Fruit fly (Drosophila melanogaster) whole organism, embryonic: ENCODE results near the gene CG5665.

Experiments used
- B-H2 ChIP-seq: fragments of 200-800 bp; sonication (Bioruptor generic); optimal IDR thresholded peaks from 2 replicates; lab custom pipeline; 2018; ENCODE audit warnings: missing biosample characterization, mild to moderate bottlenecking, missing genetic modification characterization
- Bdp1 ChIP-seq: fragments of 200-800 bp; sonication (Bioruptor generic); optimal IDR thresholded peaks from 3 replicates; lab custom pipeline; 2016; ENCODE audit warnings: missing biosample characterization, missing genetic modification characterization
- CG10321 ChIP-seq: fragments of 200-800 bp; sonication (Bioruptor generic); IDR thresholded peaks from 2 replicates; pipeline ENCODE4 v1.3.6; 2022; ENCODE audit warnings: missing biosample characterization, missing genetic modification characterization
- CG10654 ChIP-seq: fragments of 200-800 bp; sonication (Bioruptor generic); optimal IDR thresholded peaks from 2 replicates; lab custom pipeline; 2016; ENCODE audit warnings: missing biosample characterization, missing genetic modification characterization
- CG12155 ChIP-seq: fragments of 200-800 bp; sonication (Bioruptor generic); optimal IDR thresholded peaks from 3 replicates; lab custom pipeline; 2016; ENCODE audit warnings: missing biosample characterization, missing genetic modification characterization
- CG12236 ChIP-seq: fragments of 200-800 bp; sonication (Bioruptor generic); optimal IDR thresholded peaks from 2 replicates; lab custom pipeline; 2016; ENCODE audit warnings: missing biosample characterization, missing genetic modification characterization
- CG12744 ChIP-seq: fragments of 200-800 bp; sonication (Bioruptor generic); optimal IDR thresholded peaks from 2 replicates; lab custom pipeline; 2016; ENCODE audit warnings: missing biosample characterization, missing genetic modification characterization
- CG13296 ChIP-seq: fragments of 200-800 bp; sonication (Bioruptor generic); optimal IDR thresholded peaks from 3 replicates; lab custom pipeline; 2018; ENCODE audit warnings: missing biosample characterization, mild to moderate bottlenecking, missing genetic modification characterization
- CG13624 ChIP-seq: fragments of 200-800 bp; sonication (Bioruptor generic); optimal IDR thresholded peaks from 2 replicates; lab custom pipeline; 2016; ENCODE audit warnings: missing biosample characterization, missing genetic modification characterization
- CG15479 ChIP-seq: fragments of 200-800 bp; sonication (Bioruptor generic); optimal IDR thresholded peaks from 3 replicates; lab custom pipeline; 2019; ENCODE audit warnings: missing biosample characterization, mild to moderate bottlenecking, missing genetic modification characterization, moderate library complexity
- CG17912 ChIP-seq: fragments of 200-800 bp; sonication (Bioruptor generic); optimal IDR thresholded peaks from 2 replicates; lab custom pipeline; 2018; ENCODE audit warnings: missing biosample characterization, mild to moderate bottlenecking, missing genetic modification characterization
- CG18599 ChIP-seq: fragments of 200-800 bp; sonication (Bioruptor generic); optimal IDR thresholded peaks from 3 replicates; lab custom pipeline; 2017; ENCODE audit warnings: missing biosample characterization, missing genetic modification characterization, mild to moderate bottlenecking, moderate library complexity, missing genetic modification reagents
- CG2875 ChIP-seq: fragments of 200-800 bp; sonication (Bioruptor generic); optimal IDR thresholded peaks from 2 replicates; lab custom pipeline; 2017; ENCODE audit warnings: missing biosample characterization, mild to moderate bottlenecking, missing genetic modification characterization, missing genetic modification reagents
- CG3847 ChIP-seq: fragments of 200-800 bp; sonication (Bioruptor generic); IDR thresholded peaks from 2 replicates; pipeline ENCODE4 v1.3.6; 2022; ENCODE audit warnings: missing biosample characterization, missing genetic modification characterization
- CG42726 ChIP-seq: fragments of 200-800 bp; sonication (Bioruptor generic); IDR thresholded peaks from 2 replicates; pipeline ENCODE4 v1.3.6; 2022; ENCODE audit warnings: missing biosample characterization, missing genetic modification characterization; ENCODE audit not compliant: partially characterized antibody
- CG4424 ChIP-seq: fragments of 200-800 bp; sonication (Bioruptor generic); optimal IDR thresholded peaks from 3 replicates; lab custom pipeline; 2016; ENCODE audit warnings: missing biosample characterization, missing genetic modification characterization
- CG4617 ChIP-seq: fragments of 200-800 bp; sonication (Bioruptor generic); optimal IDR thresholded peaks from 3 replicates; lab custom pipeline; 2016; ENCODE audit warnings: missing biosample characterization, missing genetic modification characterization, borderline replicate concordance
- CG8944 ChIP-seq: fragments of 200-800 bp; sonication (Bioruptor generic); optimal IDR thresholded peaks from 3 replicates; lab custom pipeline; 2016; ENCODE audit warnings: missing biosample characterization, missing genetic modification characterization
- Camta ChIP-seq: fragments of 200-800 bp; sonication (Bioruptor generic); optimal IDR thresholded peaks from 2 replicates; lab custom pipeline; 2016; ENCODE audit warnings: missing biosample characterization, missing genetic modification characterization
- CkIIα-i1 ChIP-seq: fragments of 200-800 bp; sonication (Bioruptor generic); IDR thresholded peaks from 2 replicates; pipeline ENCODE4 v1.3.6; 2022; ENCODE audit warnings: missing biosample characterization, missing genetic modification characterization
- D ChIP-seq, 2 experiments: fragments of 200-800 bp in 1 of 2; fragments of >200 bp in 1 of 2; sonication (Bioruptor generic) in 1 of 2; optimal IDR thresholded peaks; 2 replicates in 1 of 2; 3 replicates in 1 of 2; lab custom pipeline; 2017; ENCODE audit warnings: mild to moderate bottlenecking in 1 of 2, missing biosample characterization in 1 of 2, missing genetic modification characterization in 1 of 2, missing genetic modification reagents in 1 of 2
- D19A ChIP-seq: fragments of 200-800 bp; optimal IDR thresholded peaks from 3 replicates; lab custom pipeline; 2019; ENCODE audit warnings: missing biosample characterization, mild to moderate bottlenecking, missing genetic modification characterization, moderate library complexity
- D19B ChIP-seq: fragments of 200-800 bp; sonication (Bioruptor generic); optimal IDR thresholded peaks from 2 replicates; lab custom pipeline; 2017; ENCODE audit warnings: missing biosample characterization, mild to moderate bottlenecking, missing genetic modification characterization
- E2f1 ChIP-seq: fragments of 200-800 bp; sonication (Bioruptor generic); IDR thresholded peaks from 2 replicates; pipeline ENCODE4 v1.3.6; 2022; ENCODE audit warnings: missing biosample characterization, missing genetic modification characterization
- HLH4C ChIP-seq: fragments of 200-800 bp; sonication (Bioruptor generic); IDR thresholded peaks from 3 replicates; pipeline ENCODE4 v1.3.6; 2022; ENCODE audit warnings: missing biosample characterization, missing genetic modification characterization; ENCODE audit not compliant: partially characterized antibody
- Hr39 ChIP-seq: fragments of >200 bp; optimal IDR thresholded peaks from 2 replicates; lab custom pipeline; 2017
- Jarid2 ChIP-seq: fragments of 200-800 bp; sonication (Bioruptor generic); optimal IDR thresholded peaks from 3 replicates; lab custom pipeline; 2017; ENCODE audit warnings: mild to moderate bottlenecking, missing biosample characterization, missing genetic modification reagents, missing genetic modification characterization
- MBD-R2 ChIP-seq: fragments of 200-800 bp; sonication (Bioruptor generic); IDR thresholded peaks from 2 replicates; pipeline ENCODE4 v1.3.6; 2022; ENCODE audit warnings: missing biosample characterization, missing genetic modification characterization
- Meics ChIP-seq: fragments of 200-800 bp; sonication (Bioruptor generic); optimal IDR thresholded peaks from 2 replicates; lab custom pipeline; 2017; ENCODE audit warnings: missing biosample characterization, mild to moderate bottlenecking, missing genetic modification characterization
- Ptx1 ChIP-seq: fragments of 200-800 bp; sonication (Bioruptor generic); IDR thresholded peaks from 2 replicates; pipeline ENCODE4 v1.3.6; 2022; ENCODE audit warnings: missing biosample characterization, missing genetic modification characterization
- Sox102F ChIP-seq: fragments of 200-800 bp; sonication (Bioruptor generic); optimal IDR thresholded peaks from 2 replicates; lab custom pipeline; 2018; ENCODE audit warnings: missing biosample characterization, mild to moderate bottlenecking, missing genetic modification characterization, moderate library complexity
- Spps ChIP-seq: fragments of 200-800 bp; sonication (Bioruptor generic); optimal IDR thresholded peaks from 2 replicates; lab custom pipeline; 2018; ENCODE audit warnings: missing biosample characterization, mild to moderate bottlenecking, missing genetic modification characterization
- ara ChIP-seq: fragments of 200-800 bp; sonication (Bioruptor generic); IDR thresholded peaks from 2 replicates; pipeline ENCODE4 v1.3.6; 2022; ENCODE audit warnings: missing biosample characterization, missing genetic modification characterization
- ase ChIP-seq: fragments of 200-800 bp; sonication (Bioruptor generic); IDR thresholded peaks from 3 replicates; pipeline ENCODE4 v1.3.6; 2022; ENCODE audit warnings: missing biosample characterization, missing genetic modification characterization
- cg ChIP-seq: fragments of 200-800 bp; sonication (Bioruptor generic); optimal IDR thresholded peaks from 3 replicates; lab custom pipeline; 2019; ENCODE audit warnings: missing biosample characterization, mild to moderate bottlenecking, missing genetic modification characterization, moderate library complexity
- gce ChIP-seq: fragments of 200-800 bp; sonication (Bioruptor generic); IDR thresholded peaks from 3 replicates; pipeline ENCODE4 v1.3.6; 2022; ENCODE audit warnings: missing biosample characterization, missing genetic modification characterization
- hbn ChIP-seq: fragments of 200-800 bp; sonication (Bioruptor generic); IDR thresholded peaks from 2 replicates; pipeline ENCODE4 v1.3.6; 2022; ENCODE audit warnings: missing biosample characterization, missing genetic modification characterization; ENCODE audit not compliant: partially characterized antibody
- her ChIP-seq: fragments of 200-800 bp; sonication (Bioruptor generic); optimal IDR thresholded peaks from 2 replicates; lab custom pipeline; 2016; ENCODE audit warnings: missing biosample characterization, missing genetic modification characterization
- klu ChIP-seq: fragments of 200-800 bp; sonication (Bioruptor generic); IDR thresholded peaks from 2 replicates; pipeline ENCODE4 v1.3.6; 2022; ENCODE audit warnings: missing biosample characterization, missing genetic modification characterization
- luna ChIP-seq: fragments of 200-800 bp; sonication (Bioruptor generic); optimal IDR thresholded peaks from 2 replicates; lab custom pipeline; 2016; ENCODE audit warnings: missing biosample characterization, missing genetic modification characterization
- nerfin-2 ChIP-seq: fragments of 200-800 bp; sonication (Bioruptor generic); IDR thresholded peaks from 2 replicates; pipeline ENCODE4 v1.3.6; 2022; ENCODE audit warnings: missing biosample characterization, missing genetic modification characterization; ENCODE audit not compliant: partially characterized antibody
- otp ChIP-seq: fragments of 200-800 bp; sonication (Bioruptor generic); IDR thresholded peaks from 3 replicates; pipeline ENCODE4, ENCODE4 v1.3.6; 2022; ENCODE audit warnings: missing biosample characterization, missing genetic modification characterization
- p53 ChIP-seq: fragments of 200-800 bp; sonication (Bioruptor generic); optimal IDR thresholded peaks from 2 replicates; lab custom pipeline; 2016; ENCODE audit warnings: missing biosample characterization, missing genetic modification characterization
- repo ChIP-seq: fragments of 200-800 bp; sonication (Bioruptor generic); optimal IDR thresholded peaks from 2 replicates; lab custom pipeline; 2016; ENCODE audit warnings: missing biosample characterization, missing genetic modification characterization
- sd ChIP-seq: fragments of 200-800 bp; sonication (Bioruptor generic); optimal IDR thresholded peaks from 3 replicates; lab custom pipeline; 2018; ENCODE audit warnings: missing biosample characterization, mild to moderate bottlenecking, missing genetic modification characterization, moderate library complexity
- sna ChIP-seq: fragments of 200-800 bp; sonication (Bioruptor generic); IDR thresholded peaks from 2 replicates; pipeline ENCODE4 v1.3.6; 2022; ENCODE audit warnings: missing biosample characterization, missing genetic modification characterization; ENCODE audit not compliant: partially characterized antibody
- toy ChIP-seq: fragments of 200-800 bp; sonication (Bioruptor generic); IDR thresholded peaks from 2 replicates; pipeline ENCODE4 v1.3.6; 2022; ENCODE audit warnings: missing biosample characterization, missing genetic modification characterization
- trh ChIP-seq: fragments of 200-800 bp; sonication (Bioruptor generic); optimal IDR thresholded peaks from 2 replicates; lab custom pipeline; 2016; ENCODE audit warnings: missing biosample characterization, missing genetic modification characterization
- vfl ChIP-seq: fragments of 200-800 bp; sonication (Bioruptor generic); optimal IDR thresholded peaks from 2 replicates; lab custom pipeline; 2016; ENCODE audit warnings: missing biosample characterization, missing genetic modification characterization
- vvl ChIP-seq: fragments of 200-800 bp; sonication (Bioruptor generic); IDR thresholded peaks from 2 replicates; pipeline ENCODE4 v1.3.6; 2022; ENCODE audit warnings: missing biosample characterization, missing genetic modification characterization
- wek ChIP-seq: fragments of 200-800 bp; sonication (Bioruptor generic); optimal IDR thresholded peaks from 3 replicates; lab custom pipeline; 2018; ENCODE audit warnings: missing biosample characterization, mild to moderate bottlenecking, missing genetic modification characterization, moderate library complexity
- wor ChIP-seq: fragments of 200-800 bp; sonication (Bioruptor generic); IDR thresholded peaks from 2 replicates; pipeline ENCODE4 v1.3.6; 2022; ENCODE audit warnings: missing biosample characterization, missing genetic modification characterization

CG5665 gene

DNA sequence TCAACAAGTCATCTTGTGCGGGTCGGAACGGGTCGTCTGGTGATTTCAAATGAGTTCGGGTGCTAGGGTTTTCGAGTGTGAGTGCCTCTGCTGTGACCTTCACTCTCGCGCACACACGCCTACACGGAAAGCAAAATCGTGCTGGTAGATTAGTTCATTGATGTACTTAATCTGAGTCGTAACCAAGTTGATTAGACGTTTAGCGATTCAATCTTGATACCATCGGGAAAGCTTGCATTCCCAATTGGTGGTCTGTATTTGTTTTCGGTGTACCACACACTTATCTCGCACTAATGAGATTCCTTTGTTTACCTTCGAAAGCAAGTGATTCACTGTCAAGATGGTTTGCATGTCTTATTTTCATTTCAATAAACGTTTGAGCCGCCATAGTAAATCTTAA, 30.7 kb downstream of the CG5665 start (continued):
- TF ChIP-seq gce = no peak
- TF ChIP-seq HLH4C (GFP tag; lab: Robert Waterston, UW) = no peak
- no peak for TF ChIP-seq CG4617 (GFP tag; lab: Kevin White, UChicago)
- no peak for TF ChIP-seq CG3847 (GFP tag; lab: Robert Waterston, UW)
- no peak for TF ChIP-seq CkIIα-i1 (GFP tag; lab: Robert Waterston, UW)
- TF ChIP-seq CG4424 = no peak
- peak; percentile 24 for TF ChIP-seq CG10654
- no peak for TF ChIP-seq luna (GFP tag; lab: Kevin White, UChicago)
- TF ChIP-seq E2f1 (GFP tag; lab: Robert Waterston, UW) = no peak; the same call in 1 of the 2 replicates
- TF ChIP-seq wor (GFP tag; lab: Robert Waterston, UW) = no peak
- peak; percentile 57 for TF ChIP-seq her (GFP tag; lab: Kevin White, UChicago)
- peak; percentile 1 for TF ChIP-seq CG12155 (GFP tag; lab: Kevin White, UChicago)
- TF ChIP-seq sd (tag; lab: Kevin White, UChicago) = peak; percentile 72
- TF ChIP-seq D (optimal IDR thresholded peaks at IDR 0.05; lab: Kevin White, UChicago) = no peak
- TF ChIP-seq D (GFP tag; optimal IDR thresholded peaks at IDR 0.05; lab: Kevin White, UChicago) = no peak
- TF ChIP-seq D19B (GFP tag; lab: Kevin White, UChicago) = no peak
- TF ChIP-seq B-H2 = no peak
- peak; percentile 42 for TF ChIP-seq CG13296 (GFP tag; lab: Kevin White, UChicago)
- TF ChIP-seq toy = no peak
- no peak for TF ChIP-seq otp (GFP tag; lab: Robert Waterston, UW)
- no peak for TF ChIP-seq wek (GFP tag; lab: Kevin White, UChicago)
- peak; percentile 69 for TF ChIP-seq vvl (GFP tag; lab: Robert Waterston, UW)
- TF ChIP-seq CG12744 (GFP tag; lab: Kevin White, UChicago) = peak; percentile 37
- TF ChIP-seq CG17912 = no peak
- no peak for TF ChIP-seq p53 (GFP tag; lab: Kevin White, UChicago)
- TF ChIP-seq cg (GFP tag; lab: Kevin White, UChicago) = no peak
- TF ChIP-seq CG2875 (GFP tag; lab: Kevin White, UChicago) = no peak
- TF ChIP-seq CG10321 (GFP tag; lab: Robert Waterston, UW) = no peak
- no peak for TF ChIP-seq Jarid2 (GFP tag; lab: Kevin White, UChicago)
- no peak for TF ChIP-seq Hr39 (lab: Kevin White, UChicago)
- no peak for TF ChIP-seq CG42726 (GFP tag; lab: Robert Waterston, UW)
- TF ChIP-seq D19A = no peak
- TF ChIP-seq vfl (GFP tag; lab: Kevin White, UChicago) = no peak
- TF ChIP-seq ara (GFP tag; lab: Robert Waterston, UW) = no peak
- no peak for TF ChIP-seq sna
- peak; percentile 46 for TF ChIP-seq Meics (GFP tag; lab: Kevin White, UChicago)
- no peak for TF ChIP-seq trh (GFP tag; lab: Kevin White, UChicago)
- TF ChIP-seq Camta (GFP tag; lab: Kevin White, UChicago) = no peak
- TF ChIP-seq MBD-R2 (GFP tag; lab: Robert Waterston, UW) = no peak
- TF ChIP-seq CG12236 (GFP tag; lab: Kevin White, UChicago) = peak; percentile 16
- peak; percentile 28 for TF ChIP-seq Sox102F
- TF ChIP-seq CG15479 (GFP tag; lab: Kevin White, UChicago) = peak; percentile 26
- TF ChIP-seq CG13624 = peak; percentile 20
- no peak for TF ChIP-seq ase (GFP tag; lab: Robert Waterston, UW)
- no peak for TF ChIP-seq CG8944 (GFP tag; lab: Kevin White, UChicago)
- TF ChIP-seq repo (GFP tag; lab: Kevin White, UChicago) = no peak
- TF ChIP-seq CG18599 (GFP tag; lab: Kevin White, UChicago) = peak; percentile 61
- no peak for TF ChIP-seq Spps
- TF ChIP-seq Bdp1 (GFP tag; lab: Kevin White, UChicago) = no peak
- TF ChIP-seq Ptx1 (GFP tag; lab: Robert Waterston, UW) = peak; percentile 57
- TF ChIP-seq nerfin-2 (GFP tag; lab: Robert Waterston, UW) = no peak
- no peak for TF ChIP-seq hbn (GFP tag; lab: Robert Waterston, UW)
- TF ChIP-seq klu = no peak
